Worm (Caenorhabditis elegans) whole organism, mixed stage, embryonic: ENCODE measurements around the gene F45G2.8.

Experiments
- bed-3 ChIP-seq: fragments of 200-800 bp; sonication (Bioruptor generic); optimal IDR thresholded peaks from 3 replicates; lab custom pipeline; 2018; ENCODE audit warnings: mild to moderate bottlenecking, missing genetic modification characterization, moderate library complexity, missing compliant biosample characterization
- blmp-1 ChIP-seq: fragments of 150-350 bp; optimal IDR thresholded peaks from 2 replicates; lab custom pipeline; 2014; ENCODE audit warnings: missing biosample characterization, missing genetic modification characterization
- ceh-43 ChIP-seq: fragments of 200-800 bp; sonication (Bioruptor generic); optimal IDR thresholded peaks from 2 replicates; lab custom pipeline; 2018; ENCODE audit warnings: mild to moderate bottlenecking, missing genetic modification characterization, moderate library complexity, missing compliant biosample characterization
- ceh-83 ChIP-seq: fragments of 200-800 bp; sonication (Bioruptor generic); optimal IDR thresholded peaks from 2 replicates; lab custom pipeline; 2018; ENCODE audit warnings: mild to moderate bottlenecking, missing genetic modification characterization, missing compliant biosample characterization
- ces-1 ChIP-seq: fragments of 150-350 bp; optimal IDR thresholded peaks from 2 replicates; lab custom pipeline; 2014; ENCODE audit warnings: missing biosample characterization, missing genetic modification reagents, missing genetic modification characterization
- cnd-1 ChIP-seq: fragments of 200-800 bp; sonication (Bioruptor generic); optimal IDR thresholded peaks from 2 replicates; lab custom pipeline; 2018; ENCODE audit warnings: mild to moderate bottlenecking, missing genetic modification characterization, missing compliant biosample characterization
- drap-1 ChIP-seq: fragments of 200-800 bp; sonication (Bioruptor generic); optimal IDR thresholded peaks from 3 replicates; lab custom pipeline; 2018; ENCODE audit warnings: mild to moderate bottlenecking, missing genetic modification characterization, missing compliant biosample characterization
- elt-1 ChIP-seq: sonication (generic microtip); optimal IDR thresholded peaks from 2 replicates; lab custom pipeline; 2017; ENCODE audit warnings: missing genetic modification characterization, mild to moderate bottlenecking, missing compliant biosample characterization, antibody characterized with exemption, moderate library complexity, borderline replicate concordance; ENCODE audit not compliant: insufficient read depth
- elt-3 ChIP-seq: fragments of 150-350 bp; optimal IDR thresholded peaks from 2 replicates; lab custom pipeline; 2014; ENCODE audit warnings: missing biosample characterization, missing genetic modification characterization
- flh-1 ChIP-seq: fragments of 200-800 bp; sonication (Bioruptor generic); optimal IDR thresholded peaks from 2 replicates; lab custom pipeline; 2018; ENCODE audit warnings: mild to moderate bottlenecking, missing genetic modification characterization, moderate library complexity, missing compliant biosample characterization
- hlh-1 ChIP-seq: fragments of 150-350 bp; optimal IDR thresholded peaks from 2 replicates; lab custom pipeline; 2014; ENCODE audit warnings: missing biosample characterization, missing genetic modification reagents, missing genetic modification characterization
- lin-13 ChIP-seq: fragments of 150-350 bp; optimal IDR thresholded peaks from 2 replicates; lab custom pipeline; 2014; ENCODE audit warnings: missing biosample characterization, missing genetic modification characterization
- lin-32 ChIP-seq: fragments of 200-800 bp; sonication (Bioruptor generic); optimal IDR thresholded peaks from 2 replicates; lab custom pipeline; 2018; ENCODE audit warnings: mild to moderate bottlenecking, missing genetic modification characterization, missing compliant biosample characterization
- lsy-2 ChIP-seq: fragments of 150-350 bp; optimal IDR thresholded peaks from 2 replicates; lab custom pipeline; 2014; ENCODE audit warnings: missing biosample characterization, missing genetic modification characterization
- mab-5 ChIP-seq: fragments of 150-350 bp; optimal IDR thresholded peaks from 2 replicates; lab custom pipeline; 2014; ENCODE audit warnings: missing biosample characterization, missing genetic modification characterization
- mep-1 ChIP-seq: fragments of 150-350 bp; optimal IDR thresholded peaks from 2 replicates; lab custom pipeline; 2017; ENCODE audit warnings: missing biosample characterization, missing genetic modification reagents, missing genetic modification characterization, inconsistent platforms
- mls-2 ChIP-seq: sonication (generic microtip); optimal IDR thresholded peaks from 2 replicates; lab custom pipeline; 2016; ENCODE audit warnings: mild to moderate bottlenecking, missing genetic modification characterization, moderate library complexity, missing compliant biosample characterization
- nhr-12 ChIP-seq: fragments of 150-350 bp; optimal IDR thresholded peaks from 2 replicates; lab custom pipeline; 2014; ENCODE audit warnings: missing biosample characterization, missing genetic modification characterization
- nhr-2 ChIP-seq: fragments of 150-350 bp; optimal IDR thresholded peaks from 2 replicates; lab custom pipeline; 2014; ENCODE audit warnings: missing biosample characterization, missing genetic modification characterization
- nhr-237 ChIP-seq: fragments of 150-350 bp; optimal IDR thresholded peaks from 2 replicates; lab custom pipeline; 2014; ENCODE audit warnings: missing biosample characterization, missing genetic modification characterization
- nhr-28 ChIP-seq: fragments of 150-350 bp; optimal IDR thresholded peaks from 2 replicates; lab custom pipeline; 2014; ENCODE audit warnings: missing biosample characterization, missing genetic modification characterization
- nhr-76 ChIP-seq: sonication (generic microtip); optimal IDR thresholded peaks from 2 replicates; lab custom pipeline; 2017; ENCODE audit warnings: missing biosample characterization, missing genetic modification characterization
- snpc-4 ChIP-seq: fragments of 150-350 bp; optimal IDR thresholded peaks from 2 replicates; lab custom pipeline; 2014; ENCODE audit warnings: missing biosample characterization, missing genetic modification characterization
- sptf-1 ChIP-seq: sonication (generic microtip); optimal IDR thresholded peaks from 2 replicates; lab custom pipeline; 2017; ENCODE audit warnings: mild to moderate bottlenecking, missing genetic modification characterization, moderate library complexity, missing compliant biosample characterization
- tbx-8 ChIP-seq: fragments of 200-800 bp; sonication (Bioruptor generic); optimal IDR thresholded peaks from 2 replicates; lab custom pipeline; 2018; ENCODE audit warnings: mild to moderate bottlenecking, missing genetic modification characterization, moderate library complexity, missing compliant biosample characterization
- unc-120 ChIP-seq: sonication (generic microtip); optimal IDR thresholded peaks from 2 replicates; lab custom pipeline; 2017; ENCODE audit warnings: missing genetic modification characterization, missing compliant biosample characterization; ENCODE audit not compliant: poor library complexity, severe bottlenecking
- unc-62 ChIP-seq: fragments of 150-350 bp; optimal IDR thresholded peaks from 2 replicates; lab custom pipeline; 2014; ENCODE audit warnings: missing biosample characterization, missing genetic modification reagents, missing genetic modification characterization
- zip-8 ChIP-seq: fragments of 150-350 bp; optimal IDR thresholded peaks from 2 replicates; lab custom pipeline; 2014; ENCODE audit warnings: missing biosample characterization, missing genetic modification characterization
- ztf-11 ChIP-seq: fragments of 150-350 bp; optimal IDR thresholded peaks from 2 replicates; lab custom pipeline; 2014; ENCODE audit warnings: missing biosample characterization, missing genetic modification characterization

F45G2.8 gene

ce11 chrIII:13427817-13428216 lies 7.7 kb downstream of the F45G2.8 start:
- TF ChIP-seq ztf-11 (tag; lab: Kevin White, UChicago) (no peak), bed-3 (no peak), drap-1 (GFP tag; lab: Kevin White, UChicago) (no peak), flh-1 (GFP tag; lab: Kevin White, UChicago) (no peak), sptf-1 (tag; lab: Kevin White, UChicago) (no peak), blmp-1 (tag; lab: Kevin White, UChicago) (no peak)
- TF ChIP-seq, all 35 proteins: peak for 0

DNA sequence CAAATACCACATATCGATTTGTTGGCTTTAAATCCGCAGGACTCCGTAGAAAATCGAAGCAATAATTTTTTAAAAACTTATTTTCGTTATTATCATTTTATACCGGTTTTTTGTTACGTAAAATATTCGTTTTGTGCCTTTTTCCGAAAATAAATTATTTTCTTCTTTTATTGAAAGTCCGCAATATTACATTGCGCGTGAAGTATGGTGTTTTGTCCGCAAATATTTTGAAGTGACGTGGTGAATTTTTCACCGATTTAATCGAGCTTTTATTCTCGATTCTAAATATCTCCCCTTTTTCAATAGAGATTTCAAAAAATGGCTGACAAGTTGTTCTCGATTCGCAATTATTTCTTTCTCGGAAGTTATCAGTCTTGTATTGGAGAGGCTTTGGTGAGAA lies 9.4 kb downstream of the F45G2.8 start, which contains the start of gene cope-1:
cope-1 (plus strand) TSS at position 229 of the 400 bp plus-strand sequence.
- no peak for TF ChIP-seq ztf-11 (tag; lab: Kevin White, UChicago)
- peak; percentile 39 for TF ChIP-seq lsy-2 (tag; lab: Kevin White, UChicago)
- TF ChIP-seq elt-3 (tag; lab: Kevin White, UChicago), result no peak
- TF ChIP-seq elt-1 (tag; lab: Kevin White, UChicago), result no peak
- TF ChIP-seq ceh-43, result no peak
- peak; percentile 4 for TF ChIP-seq mep-1 (tag; lab: Kevin White, UChicago)
- no peak for TF ChIP-seq flh-1 (GFP tag; lab: Kevin White, UChicago)
- TF ChIP-seq cnd-1 (tag; lab: Kevin White, UChicago), result no peak
- TF ChIP-seq ceh-83 (GFP tag; lab: Kevin White, UChicago), result no peak
- TF ChIP-seq lin-32 (GFP tag; lab: Kevin White, UChicago), result no peak
- no peak for TF ChIP-seq nhr-12 (tag; lab: Kevin White, UChicago)
- TF ChIP-seq sptf-1 (tag; lab: Kevin White, UChicago), result no peak
- no peak for TF ChIP-seq nhr-76 (tag; lab: Kevin White, UChicago)
- no peak for TF ChIP-seq drap-1 (GFP tag; lab: Kevin White, UChicago)
- no peak for TF ChIP-seq snpc-4
- TF ChIP-seq nhr-237, result no peak
- TF ChIP-seq zip-8 (tag; lab: Kevin White, UChicago), result no peak
- no peak for TF ChIP-seq tbx-8 (GFP tag; lab: Kevin White, UChicago)
- peak; percentile 37 for TF ChIP-seq ces-1 (GFP tag; lab: Kevin White, UChicago)

ce11 chrIII:13423414-13423813 lies 12.1 kb downstream of the F45G2.8 start, which contains the start of gene exo-1:
TSS of gene exo-1 (plus strand) at chrIII:13423514.
- TF ChIP-seq elt-3 (tag; lab: Kevin White, UChicago) (no peak), lsy-2 (tag; lab: Kevin White, UChicago) (peak; percentile 42), nhr-28 (tag; lab: Kevin White, UChicago) (no peak), mab-5 (tag; lab: Kevin White, UChicago) (no peak), mep-1 (tag; lab: Kevin White, UChicago) (peak; percentile 35), nhr-12 (tag; lab: Kevin White, UChicago) (no peak), nhr-237 (peak; percentile 46), flh-1 (GFP tag; lab: Kevin White, UChicago) (no peak)

DNA sequence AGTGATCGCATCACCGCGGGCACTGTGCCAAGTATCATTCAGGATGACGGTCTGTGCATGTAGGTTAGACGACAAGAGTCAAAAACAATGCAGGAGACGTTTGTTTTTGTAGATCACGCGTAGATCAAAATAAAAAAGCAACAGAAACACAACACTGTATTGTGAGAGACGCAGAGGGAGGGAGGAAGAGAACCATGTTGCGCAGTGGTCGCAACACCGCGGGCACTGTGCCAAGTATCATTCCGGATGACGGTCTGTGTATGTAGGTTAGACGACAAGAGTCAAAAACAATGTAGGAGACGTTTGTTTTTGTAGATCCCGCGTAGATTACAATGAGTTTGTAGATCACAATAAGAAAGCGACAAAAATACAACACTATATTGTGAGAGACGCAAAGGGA lies 16.5 kb downstream of the F45G2.8 start:
- no peak for TF ChIP-seq elt-3 (tag; lab: Kevin White, UChicago)
- no peak for TF ChIP-seq hlh-1
- TF ChIP-seq snpc-4, result no peak
- TF ChIP-seq unc-120 (tag; lab: Kevin White, UChicago), result no peak
- no peak for TF ChIP-seq bed-3
- TF ChIP-seq lin-13 (tag; lab: Kevin White, UChicago), result no peak
- no peak for TF ChIP-seq nhr-76 (tag; lab: Kevin White, UChicago)
- no peak for TF ChIP-seq nhr-2
- TF ChIP-seq mep-1 (tag; lab: Kevin White, UChicago), result no peak
- TF ChIP-seq drap-1 (GFP tag; lab: Kevin White, UChicago), result no peak

DNA sequence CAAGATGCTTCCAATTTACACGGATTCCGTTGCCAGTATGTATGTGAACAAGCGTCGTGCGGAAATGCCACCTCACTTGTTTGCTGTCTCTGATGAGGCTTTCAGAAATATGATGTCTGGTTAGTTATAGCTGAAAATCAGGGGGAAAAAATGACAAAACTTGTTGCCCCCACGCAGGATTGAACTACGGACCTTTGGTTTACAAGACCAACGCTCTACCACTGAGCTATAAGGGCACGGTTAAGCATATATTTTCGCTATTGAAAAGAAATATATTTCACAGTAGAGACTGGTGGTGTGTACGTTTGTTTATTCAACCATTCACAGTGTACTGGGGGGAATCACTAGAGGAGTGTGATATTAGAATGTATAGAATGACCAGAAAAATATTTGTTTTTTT lies 24.3 kb downstream of the F45G2.8 start:
- TF ChIP-seq nhr-2 (no peak), ceh-43 (no peak), lin-13 (tag; lab: Kevin White, UChicago) (no peak), cnd-1 (tag; lab: Kevin White, UChicago) (no peak), unc-62 (no peak), mls-2 (tag; lab: Kevin White, UChicago) (no peak), nhr-12 (tag; lab: Kevin White, UChicago) (no peak), hlh-1 (no peak)

ce11 chrIII:13409498-13409897 lies 26.0 kb downstream of the F45G2.8 start, which contains the start of gene myo-6:
TSS of gene myo-6 (plus strand) at chrIII:13409798.
- TF ChIP-seq bed-3 (no peak), hlh-1 (no peak)
